Fruit fly (Drosophila melanogaster): ENCODE data around the gene CG9396.

CG9396 gene

DNA sequence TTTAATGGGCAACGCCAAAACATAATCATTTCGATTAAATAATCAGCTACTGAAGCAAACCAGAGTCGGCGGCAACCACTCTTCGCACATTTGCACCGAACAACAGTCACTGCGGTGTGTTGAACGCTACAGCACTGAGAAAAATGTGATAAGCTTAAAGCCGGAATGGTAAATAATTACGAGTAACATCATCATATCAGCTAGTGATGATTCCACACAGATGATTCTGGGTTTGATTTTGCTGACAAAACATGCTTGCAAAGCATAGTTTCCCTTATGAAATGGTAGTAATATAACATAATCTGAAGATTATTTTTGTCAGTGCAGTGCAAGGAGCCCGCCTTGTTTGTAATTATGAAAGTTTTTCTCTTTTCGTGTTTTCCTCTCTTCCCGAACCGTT, 26.7 kb upstream of the CG9396 start (continued):
- TF ChIP-seq lbe (GFP tag; optimal IDR thresholded peaks at IDR 0.05): no peak
- no peak for TF ChIP-seq tup (GFP tag; optimal IDR thresholded peaks at IDR 0.05)
- no peak for TF ChIP-seq nom (GFP tag; optimal IDR thresholded peaks at IDR 0.05)
- TF ChIP-seq h (optimal IDR thresholded peaks at IDR 0.05): no peak
- no peak for TF ChIP-seq run (tag; optimal IDR thresholded peaks at IDR 0.05)
- no peak for TF ChIP-seq CG12744 (GFP tag; optimal IDR thresholded peaks at IDR 0.05)
- TF ChIP-seq zen (tag; optimal IDR thresholded peaks at IDR 0.05): peak; percentile 64
- TF ChIP-seq CG3726 (GFP tag; IDR thresholded peaks at IDR 0.05): no peak
- no peak for TF ChIP-seq Fer1 (GFP tag; optimal IDR thresholded peaks at IDR 0.05)
- TF ChIP-seq sisA (GFP tag; IDR thresholded peaks at IDR 0.05): peak; percentile 58; the same call in 1 of the 2 replicates
- peak; percentile 42; the same call in 1 of the 2 replicates for TF ChIP-seq E2f1 (GFP tag; IDR thresholded peaks at IDR 0.05)
- TF ChIP-seq pzg (GFP tag; optimal IDR thresholded peaks at IDR 0.05): no peak
- no peak for TF ChIP-seq ERR (GFP tag; optimal IDR thresholded peaks at IDR 0.05)
- no peak for TF ChIP-seq CG9609 (GFP tag; optimal IDR thresholded peaks at IDR 0.05)
- TF ChIP-seq fd64A (GFP tag; optimal IDR thresholded peaks at IDR 0.05): peak; percentile 58
- peak; percentile 9 for TF ChIP-seq twi (tag; optimal IDR thresholded peaks at IDR 0.05)
- TF ChIP-seq Side (GFP tag; optimal IDR thresholded peaks at IDR 0.05): no peak
- TF ChIP-seq schlank (tag; optimal IDR thresholded peaks at IDR 0.05): no peak
- no peak for TF ChIP-seq ftz-f1 (GFP tag; optimal IDR thresholded peaks at IDR 0.05)
- TF ChIP-seq trem (tag; optimal IDR thresholded peaks at IDR 0.05): peak; percentile 35
- TF ChIP-seq CG6813 (GFP tag; optimal IDR thresholded peaks at IDR 0.05): peak; percentile 28
- TF ChIP-seq Ada2b (GFP tag; IDR thresholded peaks at IDR 0.05): no peak; the same call in 1 of the 2 replicates
- TF ChIP-seq org-1 (GFP tag; optimal IDR thresholded peaks at IDR 0.05): no peak
- no peak for TF ChIP-seq CG13123 (GFP tag; optimal IDR thresholded peaks at IDR 0.05)
- TF ChIP-seq TFAM (GFP tag; optimal IDR thresholded peaks at IDR 0.05): no peak
- no peak for TF ChIP-seq tgo (GFP tag; IDR thresholded peaks at IDR 0.05)
- TF ChIP-seq B-H2 (GFP tag; optimal IDR thresholded peaks at IDR 0.05): no peak
- no peak for TF ChIP-seq al (GFP tag; IDR thresholded peaks at IDR 0.05)
- TF ChIP-seq CG1832 (GFP tag; optimal IDR thresholded peaks at IDR 0.05): no peak
- peak; percentile 38 for TF ChIP-seq tap (tag; optimal IDR thresholded peaks at IDR 0.05)
- no peak for TF ChIP-seq fru (optimal IDR thresholded peaks at IDR 0.05)
- peak; percentile 30 for TF ChIP-seq NfI (GFP tag; optimal IDR thresholded peaks at IDR 0.05)
- TF ChIP-seq CG17568 (GFP tag; optimal IDR thresholded peaks at IDR 0.05): no peak
- no peak for TF ChIP-seq CG7987 (GFP tag; optimal IDR thresholded peaks at IDR 0.05)
- no peak for TF ChIP-seq CG17612 (GFP tag; IDR thresholded peaks at IDR 0.05)
- no peak for TF ChIP-seq Dref (GFP tag; IDR thresholded peaks at IDR 0.05)
- TF ChIP-seq hkb (optimal IDR thresholded peaks at IDR 0.05): no peak
- TF ChIP-seq hkb (GFP tag; IDR thresholded peaks at IDR 0.05): 0 out of 2 replicates have a peak, but pooled peaks have one; percentile 18
- peak; percentile 46 for TF ChIP-seq CG10462 (GFP tag; optimal IDR thresholded peaks at IDR 0.05)
- TF ChIP-seq CG9817 (tag; optimal IDR thresholded peaks at IDR 0.05): no peak
- no peak for TF ChIP-seq Kr (GFP tag; optimal IDR thresholded peaks at IDR 0.05)
- no peak for TF ChIP-seq croc (GFP tag; conservative IDR thresholded peaks at IDR 0.05)
- peak; percentile 44; the same call in 1 of the 2 replicates for TF ChIP-seq lmd (GFP tag; IDR thresholded peaks at IDR 0.05)
- no peak for TF ChIP-seq Dad (GFP tag; optimal IDR thresholded peaks at IDR 0.05)
- TF ChIP-seq Aef1 (GFP tag; IDR thresholded peaks at IDR 0.05): no peak
- peak; percentile 41 for TF ChIP-seq zf30C (GFP tag; optimal IDR thresholded peaks at IDR 0.05)
- peak; percentile 49 for TF ChIP-seq CG1602 (GFP tag; optimal IDR thresholded peaks at IDR 0.05)
- peak in 1 of 3 experiments; percentile 73 for TF ChIP-seq lola (GFP tag; optimal IDR thresholded peaks at IDR 0.05)
- TF ChIP-seq CG3065 (GFP tag; optimal IDR thresholded peaks at IDR 0.05): no peak
- no peak for TF ChIP-seq Rx (GFP tag; IDR thresholded peaks at IDR 0.05)
- peak; percentile 36 for TF ChIP-seq slp2 (GFP tag; optimal IDR thresholded peaks at IDR 0.05)
- no peak for TF ChIP-seq disco-r (GFP tag; optimal IDR thresholded peaks at IDR 0.05)
- TF ChIP-seq trh (GFP tag; optimal IDR thresholded peaks at IDR 0.05): no peak

Data from whole organism, embryonic.